Fruit fly (Drosophila melanogaster) whole organism, embryonic: Measurements from ENCODE around the gene CG13046.
A peak's percentile ranks its signal among the peaks of the same experiment; 100 is the strongest.

Experiments
- Awh ChIP-seq: fragments of 200-800 bp; sonication (Bioruptor generic); IDR thresholded peaks from 2 replicates; pipeline ENCODE4, ENCODE4 v1.3.6; 2022; ENCODE audit warnings: missing biosample characterization, missing genetic modification characterization
- CG10431 ChIP-seq: fragments of 200-800 bp; sonication (Bioruptor generic); optimal IDR thresholded peaks from 3 replicates; lab custom pipeline; 2018; ENCODE audit warnings: missing biosample characterization, mild to moderate bottlenecking, missing genetic modification characterization
- CG11456 ChIP-seq: fragments of 200-800 bp; sonication (Bioruptor generic); IDR thresholded peaks from 3 replicates; pipeline ENCODE4 v1.3.6; 2022; ENCODE audit warnings: missing biosample characterization, missing genetic modification characterization
- CG11723 ChIP-seq: fragments of 200-800 bp; sonication (Bioruptor generic); optimal IDR thresholded peaks from 2 replicates; lab custom pipeline; 2017; ENCODE audit warnings: missing biosample characterization, mild to moderate bottlenecking, missing genetic modification characterization
- CG13894 ChIP-seq: fragments of 200-800 bp; sonication (Bioruptor generic); optimal IDR thresholded peaks from 3 replicates; lab custom pipeline; 2018; ENCODE audit warnings: missing biosample characterization, mild to moderate bottlenecking, missing genetic modification characterization, moderate library complexity
- CG14667 ChIP-seq: fragments of 200-800 bp; sonication (Bioruptor generic); IDR thresholded peaks from 2 replicates; pipeline ENCODE4 v1.3.6; 2022; ENCODE audit warnings: missing biosample characterization, missing genetic modification characterization
- CG15514 ChIP-seq: fragments of 200-800 bp; sonication (Bioruptor generic); optimal IDR thresholded peaks from 3 replicates; lab custom pipeline; 2017; ENCODE audit warnings: missing biosample characterization, missing genetic modification characterization, mild to moderate bottlenecking, moderate library complexity, missing genetic modification reagents
- CG16863 ChIP-seq: fragments of 200-800 bp; sonication (Bioruptor generic); optimal IDR thresholded peaks from 3 replicates; lab custom pipeline; 2016; ENCODE audit warnings: missing biosample characterization, missing genetic modification characterization
- CG2199 ChIP-seq: fragments of 200-800 bp; sonication (Bioruptor generic); IDR thresholded peaks from 3 replicates; pipeline ENCODE4 v1.3.6; 2022; ENCODE audit warnings: missing biosample characterization, missing genetic modification characterization
- CG4854 ChIP-seq: fragments of 200-800 bp; sonication (Bioruptor generic); optimal IDR thresholded peaks from 2 replicates; lab custom pipeline; 2016; ENCODE audit warnings: missing biosample characterization, missing genetic modification characterization, inconsistent platforms
- CG6765 ChIP-seq: fragments of 200-800 bp; sonication (Bioruptor generic); optimal IDR thresholded peaks from 3 replicates; lab custom pipeline; 2017; ENCODE audit warnings: missing biosample characterization, mild to moderate bottlenecking, missing genetic modification characterization
- CG7987 ChIP-seq: fragments of 200-800 bp; sonication (Bioruptor generic); optimal IDR thresholded peaks from 2 replicates; lab custom pipeline; 2018; ENCODE audit warnings: missing biosample characterization, mild to moderate bottlenecking, missing genetic modification characterization, moderate library complexity
- CG8290 ChIP-seq, 3 experiments: fragments of 200-800 bp; sonication (Bioruptor generic); optimal IDR thresholded peaks; 2 replicates each; lab custom pipeline; 2016 to 2019; ENCODE audit warnings: missing biosample characterization in 3 of 3, missing genetic modification characterization in 3 of 3, mild to moderate bottlenecking in 2 of 3, moderate library complexity in 1 of 3
- CG8388 ChIP-seq: fragments of 200-800 bp; sonication (Bioruptor generic); optimal IDR thresholded peaks from 2 replicates; lab custom pipeline; 2019; ENCODE audit warnings: missing biosample characterization, mild to moderate bottlenecking, missing genetic modification characterization, moderate library complexity
- Camta ChIP-seq: fragments of 200-800 bp; sonication (Bioruptor generic); optimal IDR thresholded peaks from 2 replicates; lab custom pipeline; 2016; ENCODE audit warnings: missing biosample characterization, missing genetic modification characterization
- Dad ChIP-seq: fragments of 200-800 bp; sonication (Bioruptor generic); optimal IDR thresholded peaks from 3 replicates; lab custom pipeline; 2016; ENCODE audit warnings: missing biosample characterization, missing genetic modification characterization
- Deaf1 ChIP-seq: fragments of 200-800 bp; optimal IDR thresholded peaks from 3 replicates; lab custom pipeline; 2019; ENCODE audit warnings: missing biosample characterization, mild to moderate bottlenecking, missing genetic modification characterization, moderate library complexity
- Fer1 ChIP-seq: fragments of 200-800 bp; sonication (Bioruptor generic); optimal IDR thresholded peaks from 2 replicates; lab custom pipeline; 2017; ENCODE audit warnings: missing biosample characterization, mild to moderate bottlenecking, missing genetic modification characterization
- Med ChIP-seq: fragments of 200-800 bp; sonication (Bioruptor generic); peaks from one replicate; lab custom pipeline; 2016; ENCODE audit warnings: missing biosample characterization, missing genetic modification characterization, mild to moderate bottlenecking, inconsistent platforms, moderate library complexity
- PHDP ChIP-seq: fragments of 200-800 bp; sonication (Bioruptor generic); optimal IDR thresholded peaks from 3 replicates; lab custom pipeline; 2018; ENCODE audit warnings: missing biosample characterization, mild to moderate bottlenecking, missing genetic modification characterization, moderate library complexity
- Poxn ChIP-seq: fragments of 200-800 bp; sonication (Bioruptor generic); IDR thresholded peaks from 2 replicates; pipeline ENCODE4 v1.3.6; 2022; ENCODE audit warnings: missing biosample characterization, missing genetic modification characterization
- Rfx ChIP-seq: fragments of 200-800 bp; sonication (Bioruptor generic); IDR thresholded peaks from 2 replicates; pipeline ENCODE4 v1.3.6; 2022; ENCODE audit warnings: missing biosample characterization, missing genetic modification characterization
- Six4 ChIP-seq: fragments of 200-800 bp; sonication (Bioruptor generic); optimal IDR thresholded peaks from 2 replicates; lab custom pipeline; 2016; ENCODE audit warnings: missing biosample characterization, missing genetic modification characterization
- ab ChIP-seq: fragments of 200-800 bp; sonication (Bioruptor generic); optimal IDR thresholded peaks from 2 replicates; lab custom pipeline; 2016; ENCODE audit warnings: missing biosample characterization, missing genetic modification characterization
- ara ChIP-seq: fragments of 200-800 bp; sonication (Bioruptor generic); IDR thresholded peaks from 2 replicates; pipeline ENCODE4 v1.3.6; 2022; ENCODE audit warnings: missing biosample characterization, missing genetic modification characterization
- bsh ChIP-seq, 2 experiments: fragments of 200-800 bp; sonication (Bioruptor generic); optimal IDR thresholded peaks; 2 replicates each; lab custom pipeline; 2017 to 2018; ENCODE audit warnings: mild to moderate bottlenecking in 2 of 2, missing biosample characterization in 2 of 2, missing genetic modification characterization in 2 of 2, moderate library complexity in 1 of 2
- chinmo ChIP-seq: fragments of 200-800 bp; sonication (Bioruptor generic); IDR thresholded peaks from 4 replicates; pipeline ENCODE4 v1.3.6; 2022; ENCODE audit warnings: missing biosample characterization, missing genetic modification characterization; ENCODE audit not compliant: partially characterized antibody
- chn ChIP-seq: fragments of 200-800 bp; sonication (Bioruptor generic); optimal IDR thresholded peaks from 2 replicates; lab custom pipeline; 2016; ENCODE audit warnings: missing biosample characterization, missing genetic modification characterization
- dmrt11E ChIP-seq: fragments of 200-800 bp; sonication (Bioruptor generic); optimal IDR thresholded peaks from 3 replicates; lab custom pipeline; 2018; ENCODE audit warnings: missing biosample characterization, mild to moderate bottlenecking, missing genetic modification characterization, moderate library complexity
- en ChIP-seq: fragments of 200-800 bp; sonication (Bioruptor generic); optimal IDR thresholded peaks from 2 replicates; lab custom pipeline; 2016; ENCODE audit warnings: missing biosample characterization, missing genetic modification characterization
- exex ChIP-seq: fragments of 200-800 bp; sonication (Bioruptor generic); optimal IDR thresholded peaks from 4 replicates; lab custom pipeline; 2018; ENCODE audit warnings: missing biosample characterization, mild to moderate bottlenecking, missing genetic modification characterization, moderate library complexity
- insv ChIP-seq, 2 experiments: fragments of 200-800 bp; sonication (Bioruptor generic); optimal IDR thresholded peaks; 3 replicates each; lab custom pipeline; 2016 to 2018; ENCODE audit warnings: missing biosample characterization in 2 of 2, missing genetic modification characterization in 2 of 2
- sens ChIP-seq: fragments of 200-800 bp; sonication (Bioruptor generic); peaks from one replicate; lab custom pipeline; 2016; ENCODE audit warnings: missing biosample characterization, missing genetic modification characterization
- sens-2 ChIP-seq: fragments of 200-800 bp; sonication (Bioruptor generic); IDR thresholded peaks from 2 replicates; pipeline ENCODE4 v1.3.6; 2022; ENCODE audit warnings: missing biosample characterization, missing genetic modification characterization
- slbo ChIP-seq: fragments of 200-800 bp; sonication (Bioruptor generic); IDR thresholded peaks from 2 replicates; pipeline ENCODE4 v1.3.6; 2022; ENCODE audit warnings: missing biosample characterization, missing genetic modification characterization
- sqz ChIP-seq: fragments of 200-800 bp; sonication (Bioruptor generic); optimal IDR thresholded peaks from 3 replicates; lab custom pipeline; 2018; ENCODE audit warnings: missing biosample characterization, mild to moderate bottlenecking, missing genetic modification characterization

The CG13046 gene

DNA sequence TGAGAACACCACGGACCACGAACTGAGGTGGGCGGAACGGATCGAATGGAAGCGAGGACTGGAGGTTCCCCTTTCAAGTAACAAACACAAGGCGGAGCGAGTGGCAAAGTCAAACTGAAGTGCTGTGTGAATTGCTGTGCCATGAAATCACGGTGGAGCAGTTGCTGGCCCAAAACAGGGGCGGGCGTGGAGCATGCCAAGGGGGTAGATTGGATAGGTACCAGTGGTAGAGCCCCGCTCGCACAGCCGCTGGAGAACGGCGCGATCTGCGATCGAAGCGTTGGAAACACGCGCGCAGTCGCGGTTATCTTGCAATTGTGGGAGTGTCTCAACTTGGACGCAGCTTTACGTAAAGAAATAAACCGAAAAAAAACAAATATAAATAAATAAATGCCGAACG is 39.6 kb upstream of the CG13046 start, which contains the start of gene CG13038 (continued):
- no peak for TF ChIP-seq Poxn (GFP tag; lab: Robert Waterston, UW)
- TF ChIP-seq Med (GFP tag; lab: Kevin White, UChicago), result peak; percentile 34
- TF ChIP-seq insv (GFP tag; optimal IDR thresholded peaks at IDR 0.05; lab: Kevin White, UChicago), result no peak
- no peak for TF ChIP-seq Dad (GFP tag; lab: Kevin White, UChicago)
- TF ChIP-seq CG7987 (GFP tag; lab: Kevin White, UChicago), result no peak
- no peak for TF ChIP-seq ara
- no peak; the same call in 1 of the 2 replicates for TF ChIP-seq slbo (GFP tag; lab: Robert Waterston, UW)
- TF ChIP-seq CG8290 (GFP tag; optimal IDR thresholded peaks at IDR 0.05; lab: Kevin White, UChicago), result no peak
- peak in 1 of 2 experiments; percentile 40 for TF ChIP-seq CG8290 (tag; optimal IDR thresholded peaks at IDR 0.05; lab: Kevin White, UChicago)
- TF ChIP-seq sqz (GFP tag; lab: Kevin White, UChicago), result peak; percentile 6
- no peak for TF ChIP-seq CG13894
- TF ChIP-seq bsh (GFP tag; optimal IDR thresholded peaks at IDR 0.05; lab: Kevin White, UChicago), result no peak
- TF ChIP-seq CG2199 (GFP tag; lab: Robert Waterston, UW), result no peak
- TF ChIP-seq CG6765 (GFP tag; lab: Kevin White, UChicago), result no peak
- TF ChIP-seq CG8388, result no peak
- TF ChIP-seq CG15514, result no peak
- no peak for TF ChIP-seq PHDP
- TF ChIP-seq Rfx (GFP tag; lab: Robert Waterston, UW), result peak; percentile 48; the same call in 1 of the 2 replicates
- TF ChIP-seq Fer1, result no peak
- no peak for TF ChIP-seq dmrt11E (tag; lab: Kevin White, UChicago)
- TF ChIP-seq, all 482 proteins: peak for 19

DNA sequence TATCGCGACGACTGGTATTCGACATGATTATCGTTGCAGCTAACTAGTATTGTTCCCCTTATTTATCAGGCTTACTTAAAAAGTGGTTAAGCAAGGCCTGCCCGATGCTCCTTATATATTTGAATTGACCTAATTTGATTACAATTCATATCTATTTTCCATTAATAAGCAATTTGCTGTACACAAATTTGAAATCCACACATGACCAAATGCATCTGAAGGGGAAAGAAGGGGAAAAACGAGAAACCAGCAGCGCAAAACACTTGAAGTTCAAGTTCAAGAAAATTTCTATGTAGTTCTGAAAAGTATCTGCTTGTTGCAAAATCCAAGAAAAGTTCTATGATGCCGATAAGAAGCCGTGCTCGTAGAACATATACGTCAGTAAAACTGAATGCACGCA is 38.4 kb upstream of the CG13046 start, which contains the start of the genes CG13040 and CG13039:
Gene CG13040 (minus strand): TSS at position 101 of the 400 bp plus-strand sequence.
Gene CG13039 (minus strand): TSS at position 106 of the 400 bp plus-strand sequence.
- TF ChIP-seq Camta, result no peak
- TF ChIP-seq exex (tag; lab: Kevin White, UChicago), result no peak
- no peak for TF ChIP-seq CG11723 (GFP tag; lab: Kevin White, UChicago)

- TF ChIP-seq en (no peak), CG16863 (GFP tag; lab: Kevin White, UChicago) (no peak), CG14667 (no peak), CG4854 (GFP tag; lab: Kevin White, UChicago) (no peak)
Observed at dm6 chr3L:16323372-16323771, 35.1 kb upstream of the CG13046 start, which contains the start of gene CG13059. TSS of gene CG13059 (plus strand) at chr3L:16323672.

- TF ChIP-seq ab (GFP tag; lab: Kevin White, UChicago) (no peak), CG11456 (GFP tag; lab: Robert Waterston, UW) (no peak), Six4 (GFP tag; lab: Kevin White, UChicago) (no peak), chn (GFP tag; lab: Kevin White, UChicago) (no peak), sens-2 (GFP tag; lab: Robert Waterston, UW) (no peak), sens (GFP tag; lab: Kevin White, UChicago) (no peak), CG10431 (no peak)
- TF ChIP-seq, all 482 proteins: peak for 0
Observed at dm6 chr3L:16321172-16321571, 33.0 kb upstream of the CG13046 start, which contains the start of gene CG42718. TSS of gene CG42718 (minus strand) at chr3L:16321272.

- TF ChIP-seq Deaf1 (tag; lab: Kevin White, UChicago) (peak; percentile 68), Awh (GFP tag; lab: Robert Waterston, UW) (no peak), chinmo (0 out of 4 replicates have a peak, but pooled peaks have one; percentile 61)
Observed at dm6 chr3L:16319399-16319906, 31.2 kb upstream of the CG13046 start, which contains the start of the genes CG13041 and CG13060. TSS of gene CG13041 (minus strand) at chr3L:16319526. TSS of gene CG13060 (plus strand) at chr3L:16319856.
